Worm (Caenorhabditis elegans) whole organism, L2 larva: Measurements from ENCODE around the gene sprr-2.

Experiments used
- C34F6.9 ChIP-seq: fragments of 150-350 bp; optimal IDR thresholded peaks from 2 replicates; lab custom pipeline; 2014; ENCODE audit warnings: missing biosample characterization, missing genetic modification characterization
- F13H6.1 ChIP-seq: sonication (generic microtip); optimal IDR thresholded peaks from 2 replicates; lab custom pipeline; 2016; ENCODE audit warnings: missing genetic modification characterization, missing compliant biosample characterization
- R02D3.7 ChIP-seq: fragments of 150-350 bp; optimal IDR thresholded peaks from 2 replicates; lab custom pipeline; 2014; ENCODE audit warnings: missing biosample characterization, missing genetic modification characterization
- Y55F3AM.14 ChIP-seq: fragments of 200-800 bp; sonication (Bioruptor generic); optimal IDR thresholded peaks from 2 replicates; lab custom pipeline; 2018; ENCODE audit warnings: mild to moderate bottlenecking, missing genetic modification characterization, missing compliant biosample characterization
- alr-1 ChIP-seq: fragments of 150-350 bp; optimal IDR thresholded peaks from 2 replicates; lab custom pipeline; 2014; ENCODE audit warnings: missing biosample characterization, missing genetic modification characterization
- ama-1 ChIP-seq: fragments of 150-350 bp; optimal IDR thresholded peaks from 2 replicates; lab custom pipeline; 2018; ENCODE audit warnings: inconsistent platforms
- blmp-1 ChIP-seq: sonication (generic microtip); optimal IDR thresholded peaks from 2 replicates; lab custom pipeline; 2017; ENCODE audit warnings: missing genetic modification characterization, mild to moderate bottlenecking, missing compliant biosample characterization, antibody characterized with exemption, moderate library complexity; ENCODE audit not compliant: insufficient read depth
- ceh-16 ChIP-seq: fragments of 150-350 bp; optimal IDR thresholded peaks from 2 replicates; lab custom pipeline; 2014; ENCODE audit warnings: missing biosample characterization, missing genetic modification characterization
- crh-2 ChIP-seq: sonication (generic microtip); optimal IDR thresholded peaks from 2 replicates; lab custom pipeline; 2017; ENCODE audit warnings: missing biosample characterization, missing genetic modification characterization
- dmd-4 ChIP-seq: sonication (generic microtip); optimal IDR thresholded peaks from 2 replicates; lab custom pipeline; 2017; ENCODE audit warnings: missing biosample characterization, missing genetic modification characterization
- egl-27 ChIP-seq: sonication (generic microtip); optimal IDR thresholded peaks from 3 replicates; lab custom pipeline; 2017; ENCODE audit warnings: missing biosample characterization, missing genetic modification reagents, missing genetic modification characterization
- elt-1 ChIP-seq: fragments of 150-350 bp; optimal IDR thresholded peaks from 2 replicates; lab custom pipeline; 2014; ENCODE audit warnings: missing biosample characterization, missing genetic modification characterization
- elt-3 ChIP-seq: sonication (generic microtip); optimal IDR thresholded peaks from 2 replicates; lab custom pipeline; 2017; ENCODE audit warnings: missing biosample characterization, missing genetic modification characterization
- fos-1 ChIP-seq: fragments of 150-350 bp; optimal IDR thresholded peaks from 2 replicates; lab custom pipeline; 2014; ENCODE audit warnings: missing biosample characterization, missing genetic modification characterization
- gmeb-1 ChIP-seq: fragments of 150-350 bp; optimal IDR thresholded peaks from 2 replicates; lab custom pipeline; 2014; ENCODE audit warnings: missing biosample characterization, missing genetic modification characterization
- lin-13 ChIP-seq: fragments of 150-350 bp; optimal IDR thresholded peaks from 2 replicates; lab custom pipeline; 2014; ENCODE audit warnings: missing biosample characterization, missing genetic modification reagents, missing genetic modification characterization
- lsy-2 ChIP-seq, 2 experiments: fragments of 150-350 bp in 1 of 2; sonication (generic microtip) in 1 of 2; optimal IDR thresholded peaks; 2 replicates each; lab custom pipeline; 2014 to 2017; ENCODE audit warnings: missing biosample characterization in 2 of 2, missing genetic modification characterization in 2 of 2
- mab-5 ChIP-seq: fragments of 150-350 bp; optimal IDR thresholded peaks from 2 replicates; lab custom pipeline; 2014; ENCODE audit warnings: missing biosample characterization, missing genetic modification characterization
- mdl-1 ChIP-seq, 2 experiments: fragments of 150-350 bp in 1 of 2; sonication (generic microtip) in 1 of 2; optimal IDR thresholded peaks; 2 replicates each; lab custom pipeline; 2017; ENCODE audit warnings: missing biosample characterization in 2 of 2, missing genetic modification characterization in 2 of 2
- nhr-10 ChIP-seq: sonication (generic microtip); optimal IDR thresholded peaks from 2 replicates; lab custom pipeline; 2017; ENCODE audit warnings: missing biosample characterization, missing genetic modification characterization
- nhr-11 ChIP-seq: fragments of 150-350 bp; optimal IDR thresholded peaks from 2 replicates; lab custom pipeline; 2014; ENCODE audit warnings: missing biosample characterization, missing genetic modification characterization
- nhr-12 ChIP-seq: fragments of 150-350 bp; optimal IDR thresholded peaks from 2 replicates; lab custom pipeline; 2014; ENCODE audit warnings: missing biosample characterization, missing genetic modification characterization
- nhr-129 ChIP-seq: fragments of 150-350 bp; optimal IDR thresholded peaks from 2 replicates; lab custom pipeline; 2014; ENCODE audit warnings: missing biosample characterization, missing genetic modification characterization
- nhr-21 ChIP-seq: fragments of 150-350 bp; optimal IDR thresholded peaks from 2 replicates; lab custom pipeline; 2014; ENCODE audit warnings: missing biosample characterization, missing genetic modification characterization
- nhr-25 ChIP-seq: fragments of 150-350 bp; sonication (generic microtip); optimal IDR thresholded peaks from 3 replicates; lab custom pipeline; 2014; ENCODE audit warnings: missing biosample characterization, missing genetic modification characterization
- sem-4 ChIP-seq: fragments of 150-350 bp; optimal IDR thresholded peaks from 2 replicates; lab custom pipeline; 2014; ENCODE audit warnings: missing biosample characterization, missing genetic modification reagents, missing genetic modification characterization
- skn-1 ChIP-seq: sonication (generic microtip); optimal IDR thresholded peaks from 2 replicates; lab custom pipeline; 2017; ENCODE audit warnings: missing biosample characterization, missing genetic modification characterization
- sma-3 ChIP-seq: sonication (generic microtip); optimal IDR thresholded peaks from 2 replicates; lab custom pipeline; 2016; ENCODE audit warnings: missing genetic modification reagents, missing genetic modification characterization, missing compliant biosample characterization
- sma-9 ChIP-seq, 2 experiments: fragments of 150-350 bp in 1 of 2; sonication (generic microtip) in 1 of 2; optimal IDR thresholded peaks; 2 replicates each; lab custom pipeline; 2014 to 2016; ENCODE audit warnings: missing genetic modification characterization in 2 of 2, mild to moderate bottlenecking in 1 of 2, missing biosample characterization in 1 of 2, missing compliant biosample characterization in 1 of 2, missing genetic modification reagents in 1 of 2, moderate library complexity in 1 of 2
- ztf-11 ChIP-seq: sonication (generic microtip); optimal IDR thresholded peaks from 2 replicates; lab custom pipeline; 2017; ENCODE audit warnings: missing biosample characterization, missing genetic modification characterization

Gene sprr-2

DNA sequence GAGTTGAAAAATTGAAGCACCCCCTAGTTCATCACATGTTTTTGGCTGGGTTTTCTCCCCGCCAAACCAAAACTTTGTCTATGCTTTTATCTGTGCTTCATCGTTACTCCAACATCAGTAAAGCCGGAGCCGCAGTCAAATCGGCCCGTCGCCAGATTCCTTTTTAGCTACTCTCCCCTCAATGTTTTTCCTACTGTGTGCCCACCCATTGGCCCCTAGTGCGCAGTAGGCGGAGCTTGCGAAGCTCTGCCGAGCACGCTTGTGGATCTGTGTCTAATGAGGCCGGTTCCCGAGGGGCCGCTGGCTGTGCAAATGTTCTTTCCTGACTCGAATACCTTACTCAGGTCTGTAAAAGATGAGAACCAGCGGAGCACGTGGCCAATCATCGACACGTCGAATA, 16.9 kb upstream of the sprr-2 start:
- TF ChIP-seq ztf-11 (tag; lab: Kevin White, UChicago): no peak
- TF ChIP-seq lsy-2 (tag; optimal IDR thresholded peaks at IDR 0.05; lab: Kevin White, UChicago): peak in 1 of 2 experiments; percentile 41
- no peak for TF ChIP-seq sma-3

DNA sequence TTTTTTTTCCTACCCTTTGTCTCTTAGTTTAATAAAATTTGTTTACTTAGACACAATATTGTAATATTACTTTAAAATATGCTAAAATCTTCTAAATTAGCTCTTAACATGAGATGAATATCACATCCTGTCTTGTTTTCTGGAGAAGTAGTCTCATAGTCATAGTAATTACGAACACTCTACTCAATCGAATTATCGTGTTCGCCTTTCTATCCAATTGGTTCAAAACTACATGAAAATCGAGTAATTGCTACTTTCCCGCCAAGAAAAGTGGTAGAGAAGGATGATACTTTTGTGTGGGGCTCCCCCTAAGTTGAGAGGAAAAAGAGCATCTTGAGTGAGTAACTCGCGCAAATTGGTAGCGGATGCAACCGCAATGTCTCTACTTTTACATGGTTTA, 15.1 kb upstream of the sprr-2 start:
- TF ChIP-seq sma-3 (no peak), lsy-2 (tag; optimal IDR thresholded peaks at IDR 0.05; lab: Kevin White, UChicago) (no peak), lin-13 (no peak), sem-4 (no peak), nhr-11 (tag; lab: Kevin White, UChicago) (no peak)

DNA sequence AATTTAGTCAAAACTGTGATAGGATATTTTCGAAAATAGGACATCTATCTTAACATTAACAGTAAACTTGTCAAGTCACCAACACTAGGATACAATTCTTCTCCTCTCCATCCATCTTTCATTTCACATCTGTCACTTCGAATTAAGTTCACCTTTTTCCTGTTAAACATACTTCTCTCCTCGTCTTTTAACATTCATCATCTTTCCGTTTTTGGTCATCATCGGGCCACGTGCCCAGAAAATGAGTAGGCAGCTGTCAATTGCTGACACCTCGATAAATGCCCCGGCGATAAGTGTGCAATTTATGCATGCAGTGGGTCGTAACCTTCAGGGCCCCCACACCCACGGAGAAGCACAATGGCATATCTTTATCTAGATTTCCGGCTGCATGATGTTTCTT, 13.1 kb upstream of the sprr-2 start:
- TF ChIP-seq mdl-1 (tag; optimal IDR thresholded peaks at IDR 0.05; lab: Kevin White, UChicago): peak in 1 of 2 experiments; percentile 29
- peak; percentile 67 for TF ChIP-seq sma-3
- peak; percentile 83 for TF ChIP-seq sma-9 (GFP tag; optimal IDR thresholded peaks at IDR 0.05; lab: Kevin White, UChicago)
- no peak for TF ChIP-seq sma-9 (tag; optimal IDR thresholded peaks at IDR 0.05; lab: Kevin White, UChicago)
- TF ChIP-seq nhr-129 (tag; lab: Kevin White, UChicago): no peak
- no peak for TF ChIP-seq skn-1 (tag; lab: Kevin White, UChicago)
- TF ChIP-seq nhr-21 (tag; lab: Kevin White, UChicago): peak; percentile 43
- TF ChIP-seq mab-5: peak; percentile 27

DNA sequence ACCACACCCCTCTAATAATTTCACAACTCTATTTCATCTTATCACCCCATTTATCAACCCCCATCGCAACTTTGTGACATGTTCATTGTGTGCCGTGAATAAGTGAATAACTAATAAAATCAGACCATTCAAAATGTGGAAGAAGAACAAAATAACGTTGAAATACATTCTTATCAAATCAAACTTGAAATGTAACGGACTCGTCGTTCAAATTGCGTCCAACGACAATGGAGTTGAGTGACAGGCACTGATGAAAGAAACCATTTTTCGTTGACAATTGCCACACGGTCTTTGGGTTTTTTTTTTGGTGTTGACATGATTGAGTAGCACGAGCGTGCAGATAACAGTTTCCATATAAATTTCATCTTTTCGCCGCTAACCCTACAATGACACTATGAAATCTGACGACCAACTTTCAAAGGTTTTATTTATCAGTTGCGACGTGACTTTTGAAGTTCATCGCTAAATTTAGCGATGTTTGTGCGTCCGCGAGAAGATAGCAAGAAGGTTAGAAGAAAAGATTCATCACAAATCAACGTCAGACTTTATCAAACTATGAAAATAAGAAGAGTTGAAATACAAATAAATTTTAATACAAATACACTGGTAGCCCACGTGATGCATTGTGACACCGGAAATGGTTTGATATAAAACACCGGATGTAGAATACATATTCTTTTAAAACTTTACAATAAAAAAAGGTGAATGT, 9.7 kb upstream of the sprr-2 start:
- TF ChIP-seq ceh-16 (tag; lab: Kevin White, UChicago): no peak
- TF ChIP-seq ama-1 (lab: Kevin White, UChicago): no peak
- TF ChIP-seq nhr-10 (tag; lab: Kevin White, UChicago): no peak
- TF ChIP-seq nhr-129 (tag; lab: Kevin White, UChicago): peak; percentile 20
- peak in 1 of 2 experiments; percentile 47 for TF ChIP-seq mdl-1 (tag; optimal IDR thresholded peaks at IDR 0.05; lab: Kevin White, UChicago)
- peak; percentile 57 for TF ChIP-seq sma-3
- TF ChIP-seq sem-4: no peak
- peak; percentile 40 for TF ChIP-seq crh-2 (tag; lab: Kevin White, UChicago)
- peak; percentile 42 for TF ChIP-seq nhr-21 (tag; lab: Kevin White, UChicago)
- TF ChIP-seq sma-9 (GFP tag; optimal IDR thresholded peaks at IDR 0.05; lab: Kevin White, UChicago): peak; percentile 72
- no peak for TF ChIP-seq sma-9 (tag; optimal IDR thresholded peaks at IDR 0.05; lab: Kevin White, UChicago)
- peak; percentile 89 for TF ChIP-seq fos-1 (tag; lab: Kevin White, UChicago)
- no peak for TF ChIP-seq C34F6.9 (tag; lab: Kevin White, UChicago)

DNA sequence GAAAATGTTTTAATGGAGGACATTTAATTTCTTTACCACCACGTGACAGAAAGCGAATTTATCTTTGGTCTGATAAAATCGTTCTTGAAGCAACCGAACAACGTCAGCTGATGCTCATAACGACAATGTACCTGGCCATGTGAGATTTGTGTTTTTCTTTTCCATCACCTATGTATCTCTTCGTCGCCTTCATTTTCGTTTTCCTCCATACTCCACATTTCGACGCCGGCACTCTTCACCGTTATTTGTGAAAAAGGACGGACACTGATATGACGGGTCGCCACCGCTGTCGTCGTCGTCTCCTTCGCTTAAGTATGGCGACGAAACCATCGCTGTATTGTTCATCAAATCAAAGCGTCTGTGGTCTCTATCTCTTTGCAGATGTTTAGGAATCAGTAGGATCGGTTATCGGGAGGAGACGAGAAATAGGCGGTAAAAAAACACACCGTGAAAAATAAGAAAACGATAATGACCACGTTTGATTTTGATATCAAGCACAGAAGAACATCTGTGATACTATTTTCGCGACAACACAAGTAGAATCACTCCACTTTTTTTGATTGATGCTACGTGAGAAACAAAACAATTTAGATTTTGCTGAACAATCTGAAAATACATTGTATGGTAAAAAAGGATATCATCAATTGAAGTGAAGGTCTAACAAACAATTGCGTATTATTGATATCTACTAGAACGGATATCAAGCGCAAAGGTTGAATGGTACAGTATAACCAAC, 6.3 kb upstream of the sprr-2 start:
- TF ChIP-seq crh-2 (tag; lab: Kevin White, UChicago): peak; percentile 10
- no peak for TF ChIP-seq nhr-11 (tag; lab: Kevin White, UChicago)
- TF ChIP-seq egl-27: no peak
- peak; percentile 12 for TF ChIP-seq fos-1 (tag; lab: Kevin White, UChicago)
- no peak for TF ChIP-seq sem-4
- no peak for TF ChIP-seq F13H6.1 (tag; lab: Kevin White, UChicago)
- TF ChIP-seq lin-13: no peak
- TF ChIP-seq lsy-2 (tag; optimal IDR thresholded peaks at IDR 0.05; lab: Kevin White, UChicago): peak in 1 of 2 experiments; percentile 38
- no peak for TF ChIP-seq alr-1 (tag; lab: Kevin White, UChicago)
- peak; percentile 64 for TF ChIP-seq nhr-21 (tag; lab: Kevin White, UChicago)
- TF ChIP-seq elt-3 (tag; lab: Kevin White, UChicago): no peak
- TF ChIP-seq Y55F3AM.14: peak; percentile 11
- peak; percentile 60 for TF ChIP-seq nhr-129 (tag; lab: Kevin White, UChicago)
- no peak for TF ChIP-seq nhr-12 (tag; lab: Kevin White, UChicago)
- no peak for TF ChIP-seq elt-1
- TF ChIP-seq nhr-25: peak; percentile 1
- TF ChIP-seq gmeb-1: peak; percentile 57
- peak in 1 of 2 experiments; percentile 21 for TF ChIP-seq mdl-1 (tag; optimal IDR thresholded peaks at IDR 0.05; lab: Kevin White, UChicago)
- TF ChIP-seq sma-3: peak; percentile 68
- TF ChIP-seq dmd-4: no peak
- TF ChIP-seq R02D3.7 (tag; lab: Kevin White, UChicago): no peak
- peak; percentile 28 for TF ChIP-seq blmp-1 (tag; lab: Kevin White, UChicago)
- no peak for TF ChIP-seq nhr-10 (tag; lab: Kevin White, UChicago)
- peak; percentile 86 for TF ChIP-seq sma-9 (GFP tag; optimal IDR thresholded peaks at IDR 0.05; lab: Kevin White, UChicago)
- TF ChIP-seq sma-9 (tag; optimal IDR thresholded peaks at IDR 0.05; lab: Kevin White, UChicago): no peak
